Worm (Caenorhabditis elegans) whole organism, L2 larva: ENCODE data around the gene lmp-2.

ENCODE experiments used
- F13H6.1 ChIP-seq: sonication (generic microtip); optimal IDR thresholded peaks from 2 replicates; lab custom pipeline; 2016; ENCODE audit warnings: missing genetic modification characterization, missing compliant biosample characterization
- ZK546.5 ChIP-seq: sonication (generic microtip); optimal IDR thresholded peaks from 2 replicates; lab custom pipeline; 2017; ENCODE audit warnings: missing biosample characterization, missing genetic modification characterization
- alr-1 ChIP-seq: fragments of 150-350 bp; optimal IDR thresholded peaks from 2 replicates; lab custom pipeline; 2014; ENCODE audit warnings: missing biosample characterization, missing genetic modification characterization
- aly-2 ChIP-seq: fragments of 150-350 bp; optimal IDR thresholded peaks from 2 replicates; lab custom pipeline; 2014; ENCODE audit warnings: missing biosample characterization, missing genetic modification characterization
- lin-11 ChIP-seq: fragments of 150-350 bp; sonication (generic microtip); optimal IDR thresholded peaks from 2 replicates; lab custom pipeline; 2014; ENCODE audit warnings: missing biosample characterization, missing genetic modification characterization, inconsistent platforms, mixed read lengths
- lin-13 ChIP-seq: fragments of 150-350 bp; optimal IDR thresholded peaks from 2 replicates; lab custom pipeline; 2014; ENCODE audit warnings: missing biosample characterization, missing genetic modification reagents, missing genetic modification characterization
- mdl-1 ChIP-seq, 2 experiments: fragments of 150-350 bp in 1 of 2; sonication (generic microtip) in 1 of 2; optimal IDR thresholded peaks; 2 replicates each; lab custom pipeline; 2017; ENCODE audit warnings: missing biosample characterization in 2 of 2, missing genetic modification characterization in 2 of 2
- nhr-11 ChIP-seq: fragments of 150-350 bp; optimal IDR thresholded peaks from 2 replicates; lab custom pipeline; 2014; ENCODE audit warnings: missing biosample characterization, missing genetic modification characterization
- nhr-129 ChIP-seq: fragments of 150-350 bp; optimal IDR thresholded peaks from 2 replicates; lab custom pipeline; 2014; ENCODE audit warnings: missing biosample characterization, missing genetic modification characterization
- nhr-25 ChIP-seq: fragments of 150-350 bp; sonication (generic microtip); optimal IDR thresholded peaks from 3 replicates; lab custom pipeline; 2014; ENCODE audit warnings: missing biosample characterization, missing genetic modification characterization
- nhr-6 ChIP-seq: fragments of 150-350 bp; optimal IDR thresholded peaks from 2 replicates; lab custom pipeline; 2014; ENCODE audit warnings: missing biosample characterization, missing genetic modification characterization
- sem-4 ChIP-seq: fragments of 150-350 bp; optimal IDR thresholded peaks from 2 replicates; lab custom pipeline; 2014; ENCODE audit warnings: missing biosample characterization, missing genetic modification reagents, missing genetic modification characterization
- skn-1 ChIP-seq: sonication (generic microtip); optimal IDR thresholded peaks from 2 replicates; lab custom pipeline; 2017; ENCODE audit warnings: missing biosample characterization, missing genetic modification characterization

lmp-2 gene

ce11 chrX:1172024-1172423 lies 46.6 kb downstream of the lmp-2 start:
- TF ChIP-seq lin-13 (GFP tag; lab: Kevin White, UChicago), result no peak
- TF ChIP-seq alr-1, result no peak
- TF ChIP-seq nhr-11, result no peak
- TF ChIP-seq mdl-1 (tag; optimal IDR thresholded peaks at IDR 0.05; lab: Kevin White, UChicago), result no peak
- no peak for TF ChIP-seq F13H6.1 (tag; lab: Kevin White, UChicago)
- no peak for TF ChIP-seq lin-11
- no peak for TF ChIP-seq nhr-129
- no peak for TF ChIP-seq sem-4 (tag; lab: Kevin White, UChicago)
- no peak for TF ChIP-seq ZK546.5 (tag; lab: Kevin White, UChicago)
- no peak for TF ChIP-seq skn-1 (tag; lab: Kevin White, UChicago)
- no peak for TF ChIP-seq nhr-6 (tag; lab: Kevin White, UChicago)
- TF ChIP-seq aly-2 (tag; lab: Kevin White, UChicago), result no peak
- TF ChIP-seq nhr-25 (tag; lab: Kevin White, UChicago), result no peak
